Worm (Caenorhabditis elegans): ENCODE data around the gene T13F2.4.

ce11 chrIV:9746762-9747161, 42.8 kb upstream of the T13F2.4 start, which contains the start of gene C28D4.5:
- no peak for TF ChIP-seq tbx-37 (GFP tag; conservative IDR thresholded peaks at IDR 0.05)
- TF ChIP-seq ama-1 (optimal IDR thresholded peaks at IDR 0.05), result no peak
